Worm (Caenorhabditis elegans) whole organism, late embryonic: ENCODE results near the gene Y119D3B.21.
A peak's percentile ranks its signal among the peaks of the same experiment; 100 is the strongest.
"Not testable (repeated sequence)": the region's sequence is repeated elsewhere in the genome, so short reads cannot be mapped to it uniquely, and the experiment has no call there.

Experiments used
- C08G9.2 ChIP-seq: sonication (generic microtip); optimal IDR thresholded peaks from 2 replicates; lab custom pipeline; 2016; ENCODE audit warnings: mild to moderate bottlenecking, missing genetic modification characterization, moderate library complexity, missing compliant biosample characterization
- Y22D7AL.16 ChIP-seq: sonication (generic microtip); optimal IDR thresholded peaks from 2 replicates; lab custom pipeline; 2016; ENCODE audit warnings: missing genetic modification characterization, missing compliant biosample characterization
- ceh-34 ChIP-seq: sonication (generic microtip); optimal IDR thresholded peaks from 2 replicates; lab custom pipeline; 2016; ENCODE audit warnings: mild to moderate bottlenecking, missing genetic modification characterization, missing compliant biosample characterization
- ceh-45 ChIP-seq: fragments of 200-800 bp; sonication (Bioruptor generic); IDR thresholded peaks from 2 replicates; pipeline ENCODE4 v1.3.6; 2022; ENCODE audit warnings: missing genetic modification reagents, missing genetic modification characterization, missing compliant biosample characterization
- ceh-48 ChIP-seq: sonication (generic microtip); optimal IDR thresholded peaks from 2 replicates; lab custom pipeline; 2016; ENCODE audit warnings: missing genetic modification characterization, inconsistent platforms, missing compliant biosample characterization
- fkh-10 ChIP-seq: fragments of 150-350 bp; optimal IDR thresholded peaks from 2 replicates; lab custom pipeline; 2014; ENCODE audit warnings: missing biosample characterization, missing genetic modification reagents, missing genetic modification characterization
- pqm-1 ChIP-seq: sonication (generic microtip); optimal IDR thresholded peaks from 2 replicates; lab custom pipeline; 2016; ENCODE audit warnings: missing genetic modification characterization, missing compliant biosample characterization
- pros-1 ChIP-seq: fragments of 150-350 bp; optimal IDR thresholded peaks from 2 replicates; lab custom pipeline; 2014; ENCODE audit warnings: missing biosample characterization, missing genetic modification reagents, missing genetic modification characterization
- sox-2 ChIP-seq: fragments of 200-800 bp; sonication (Bioruptor generic); IDR thresholded peaks from 2 replicates; pipeline ENCODE4 v1.3.6; 2022; ENCODE audit warnings: missing genetic modification reagents, missing genetic modification characterization, missing compliant biosample characterization
- ttx-3 ChIP-seq: sonication (generic microtip); optimal IDR thresholded peaks from 2 replicates; lab custom pipeline; 2016; ENCODE audit warnings: missing genetic modification reagents, missing genetic modification characterization, missing compliant biosample characterization

Gene Y119D3B.21

DNA sequence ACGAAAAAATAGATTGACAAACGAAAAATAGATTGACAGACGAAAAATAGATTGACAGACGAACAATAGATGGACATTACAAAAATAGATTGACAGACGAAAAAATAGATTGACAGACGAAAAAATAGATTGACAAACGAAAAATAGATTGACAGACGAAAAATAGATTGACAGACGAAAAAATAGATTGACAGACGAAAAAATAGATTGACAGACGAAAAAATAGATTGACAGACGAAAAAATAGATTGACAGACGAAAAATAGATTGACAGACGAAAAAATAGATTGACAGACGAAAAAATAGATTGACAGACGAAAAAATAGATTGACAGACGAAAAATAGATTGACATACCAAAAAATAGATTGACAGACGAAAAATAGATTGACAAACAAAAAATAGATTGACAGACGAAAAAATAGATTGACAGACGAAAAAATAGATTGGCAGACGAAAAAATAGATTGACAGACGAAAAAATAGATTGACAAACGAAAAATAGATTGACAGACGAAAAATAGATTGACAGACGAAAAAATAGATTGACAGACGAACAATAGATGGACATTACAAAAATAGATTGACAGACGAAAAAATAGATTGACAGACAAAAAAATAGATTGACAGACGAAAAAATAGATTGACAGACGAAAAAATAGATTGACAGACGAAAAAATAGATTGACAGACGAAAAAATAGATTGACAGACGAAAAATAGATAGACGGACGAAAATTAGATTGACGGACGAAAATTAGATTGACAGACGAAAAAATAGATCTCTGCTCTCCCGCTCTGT, 37.8 kb downstream of the Y119D3B.21 start:
- peak; percentile 69; the same call in 1 of the 2 replicates for TF ChIP-seq ceh-45 (GFP tag; lab: Robert Waterston, UW)

DNA sequence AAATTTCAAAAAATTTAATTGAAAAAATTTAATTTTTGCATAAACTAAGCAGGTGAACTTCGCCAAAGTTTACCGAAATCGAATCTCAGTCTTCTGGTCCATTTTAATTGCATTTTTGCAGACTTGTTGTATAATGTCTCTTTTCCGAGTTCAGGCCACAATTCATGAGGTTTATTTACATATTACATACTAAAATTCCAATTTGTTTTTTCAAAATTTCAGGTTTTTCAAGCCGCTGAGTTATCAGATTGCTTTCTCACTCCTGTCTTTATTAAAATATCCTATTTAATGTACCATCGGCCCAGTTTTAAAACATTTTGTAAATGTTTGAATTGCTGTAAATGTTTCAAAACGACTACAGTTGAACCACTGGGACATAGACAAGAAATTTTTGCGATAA, 41.7 kb downstream of the Y119D3B.21 start, which contains the start of gene fbxa-208:
TSS of gene fbxa-208 (plus strand) at position 301 of the 400 bp plus-strand sequence.
- not testable (repeated sequence) for TF ChIP-seq sox-2 (GFP tag; lab: Robert Waterston, UW); fkh-10 (GFP tag; lab: Kevin White, UChicago); pros-1 (tag; lab: Kevin White, UChicago)

DNA sequence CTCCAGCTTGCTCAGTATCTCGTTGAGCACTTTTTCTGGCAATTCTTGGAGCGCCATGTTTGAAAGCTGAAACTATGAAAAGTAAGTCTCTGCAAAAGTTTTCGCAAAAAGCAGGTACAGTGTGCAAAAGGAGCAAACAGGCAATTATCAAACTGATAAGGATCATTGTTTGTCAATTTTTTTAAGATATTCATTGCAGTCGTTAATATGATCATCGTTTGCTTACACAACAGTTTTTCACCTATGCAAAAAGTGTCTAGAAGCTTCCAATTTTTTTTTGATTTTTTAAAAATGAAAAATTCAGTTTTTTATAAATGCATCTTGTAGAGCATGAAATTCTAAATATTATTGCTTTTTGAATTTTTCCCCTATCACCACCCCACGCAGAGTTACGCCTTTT, 43.6 kb downstream of the Y119D3B.21 start, which contains the start of gene fbxa-78:
TSS of gene fbxa-78 (minus strand) at position 101 of the 400 bp plus-strand sequence.
- not testable (repeated sequence) for TF ChIP-seq ceh-34 (tag; lab: Kevin White, UChicago); Y22D7AL.16; C08G9.2 (tag; lab: Kevin White, UChicago)
- TF ChIP-seq, all 69 proteins: peak for 0; not testable (repeated sequence) for 69

DNA sequence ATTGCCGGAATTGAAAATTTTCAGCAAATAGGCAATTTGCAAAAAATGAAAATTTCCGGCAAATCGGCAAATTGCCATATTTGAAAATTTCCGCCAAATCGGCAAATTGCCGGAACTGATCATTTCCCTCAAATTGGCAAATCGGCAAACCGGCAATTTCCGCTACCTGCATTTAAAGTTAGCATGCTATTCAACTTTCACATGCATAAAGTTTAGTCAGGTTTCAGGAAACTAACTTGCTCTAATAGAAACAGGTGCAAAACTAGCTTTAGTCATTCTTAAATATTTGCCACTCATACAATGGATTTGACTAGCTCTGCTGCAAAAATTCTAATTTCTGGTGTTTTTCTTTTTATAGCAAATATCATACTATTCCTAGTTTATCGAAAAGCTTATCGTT, 48.9 kb downstream of the Y119D3B.21 start, which contains the start of gene srz-9:
TSS of gene srz-9 (plus strand) at position 301 of the 400 bp plus-strand sequence.
- TF ChIP-seq ttx-3, ceh-48, pqm-1 (tag; lab: Kevin White, UChicago): not testable (repeated sequence)
